Fruit fly (Drosophila melanogaster): ENCODE results near the gene kirre.

DNA sequence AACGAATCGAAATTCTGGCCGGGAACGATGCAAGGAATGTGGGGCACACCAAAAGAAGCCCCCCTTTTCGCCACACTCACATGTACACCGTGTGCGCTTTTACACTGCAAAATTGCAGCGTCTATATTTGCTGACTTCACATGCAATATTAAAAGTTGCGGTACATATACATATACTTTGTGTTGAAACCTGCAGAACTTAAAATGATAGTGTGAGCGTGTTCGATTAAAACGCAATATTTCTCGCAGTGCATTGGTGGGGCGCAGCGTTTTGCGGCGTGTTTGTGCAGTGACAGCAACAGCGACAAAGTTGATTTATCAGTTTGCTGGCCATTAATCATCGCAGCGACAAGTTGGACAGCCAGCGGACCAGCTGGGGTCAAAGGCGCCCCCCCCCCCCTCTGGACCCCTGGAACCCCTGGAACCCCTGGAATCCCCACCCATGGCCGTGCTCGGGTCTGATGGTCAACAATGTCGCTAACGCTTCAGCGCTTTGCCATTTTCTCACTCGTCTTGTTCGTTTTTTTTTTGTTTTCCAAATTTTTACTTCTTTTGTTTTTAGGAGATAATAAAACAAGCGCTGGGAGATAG, 167.0 kb downstream of the kirre start:
- TF ChIP-seq usp (GFP tag; optimal IDR thresholded peaks at IDR 0.05) (no peak), Myc (optimal IDR thresholded peaks at IDR 0.05) (no peak), h (GFP tag; optimal IDR thresholded peaks at IDR 0.05) (peak; percentile 45)

Data from whole organism, wandering third instar larva.